Fruit fly (Drosophila melanogaster): ENCODE measurements around the gene CatB.

DNA sequence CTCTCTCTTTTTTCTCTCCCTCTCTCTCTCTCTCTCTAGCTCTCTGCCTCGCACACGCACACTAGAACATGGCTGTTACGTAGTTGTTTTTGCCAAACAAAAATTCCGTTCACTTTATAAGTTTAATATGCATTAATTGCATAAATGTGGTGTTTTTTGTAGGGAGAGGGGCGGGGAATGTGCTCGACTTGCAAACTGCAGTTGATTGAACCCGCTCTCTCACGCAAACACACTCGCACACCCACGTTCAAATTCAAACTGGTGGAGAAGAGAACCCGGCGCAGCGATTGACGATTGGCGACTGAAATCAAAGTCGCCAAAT, 3.7 kb downstream of the CatB start:
- TF ChIP-seq Dif (GFP tag; optimal IDR thresholded peaks at IDR 0.05; ENCODE audit: partially characterized antibody) = peak; percentile 91
- TF ChIP-seq pan (optimal IDR thresholded peaks at IDR 0.05) = no peak
- TF ChIP-seq dsf (GFP tag; optimal IDR thresholded peaks at IDR 0.05; ENCODE audit: borderline replicate concordance) = no peak
- no peak for TF ChIP-seq h (GFP tag; optimal IDR thresholded peaks at IDR 0.05)
- no peak for TF ChIP-seq usp (GFP tag; optimal IDR thresholded peaks at IDR 0.05)
- TF ChIP-seq fru (GFP tag; optimal IDR thresholded peaks at IDR 0.05) = no peak
- TF ChIP-seq br (GFP tag; optimal IDR thresholded peaks at IDR 0.05) = no peak
- TF ChIP-seq foxo (GFP tag; optimal IDR thresholded peaks at IDR 0.05) = no peak

All from whole organism, wandering third instar larva.